Worm (Caenorhabditis elegans) whole organism, L2 larva: ENCODE results near the gene C25E10.5.

ENCODE experiments used
- C34F6.9 ChIP-seq: fragments of 150-350 bp; optimal IDR thresholded peaks from 2 replicates; lab custom pipeline; 2014; ENCODE audit warnings: missing biosample characterization, missing genetic modification characterization
- F13H6.1 ChIP-seq: sonication (generic microtip); optimal IDR thresholded peaks from 2 replicates; lab custom pipeline; 2016; ENCODE audit warnings: missing genetic modification characterization, missing compliant biosample characterization
- R02D3.7 ChIP-seq: fragments of 150-350 bp; optimal IDR thresholded peaks from 2 replicates; lab custom pipeline; 2014; ENCODE audit warnings: missing biosample characterization, missing genetic modification characterization
- Y55F3AM.14 ChIP-seq: fragments of 200-800 bp; sonication (Bioruptor generic); optimal IDR thresholded peaks from 2 replicates; lab custom pipeline; 2018; ENCODE audit warnings: mild to moderate bottlenecking, missing genetic modification characterization, missing compliant biosample characterization
- ZK546.5 ChIP-seq: sonication (generic microtip); optimal IDR thresholded peaks from 2 replicates; lab custom pipeline; 2017; ENCODE audit warnings: missing biosample characterization, missing genetic modification characterization
- aly-2 ChIP-seq: fragments of 150-350 bp; optimal IDR thresholded peaks from 2 replicates; lab custom pipeline; 2014; ENCODE audit warnings: missing biosample characterization, missing genetic modification characterization
- ama-1 ChIP-seq: fragments of 150-350 bp; optimal IDR thresholded peaks from 2 replicates; lab custom pipeline; 2018; ENCODE audit warnings: inconsistent platforms
- blmp-1 ChIP-seq: sonication (generic microtip); optimal IDR thresholded peaks from 2 replicates; lab custom pipeline; 2017; ENCODE audit warnings: missing genetic modification characterization, mild to moderate bottlenecking, missing compliant biosample characterization, antibody characterized with exemption, moderate library complexity; ENCODE audit not compliant: insufficient read depth
- ceh-16 ChIP-seq: fragments of 150-350 bp; optimal IDR thresholded peaks from 2 replicates; lab custom pipeline; 2014; ENCODE audit warnings: missing biosample characterization, missing genetic modification characterization
- crh-2 ChIP-seq: sonication (generic microtip); optimal IDR thresholded peaks from 2 replicates; lab custom pipeline; 2017; ENCODE audit warnings: missing biosample characterization, missing genetic modification characterization
- dmd-4 ChIP-seq: sonication (generic microtip); optimal IDR thresholded peaks from 2 replicates; lab custom pipeline; 2017; ENCODE audit warnings: missing biosample characterization, missing genetic modification characterization
- egl-27 ChIP-seq: sonication (generic microtip); optimal IDR thresholded peaks from 3 replicates; lab custom pipeline; 2017; ENCODE audit warnings: missing biosample characterization, missing genetic modification reagents, missing genetic modification characterization
- elt-1 ChIP-seq: fragments of 150-350 bp; optimal IDR thresholded peaks from 2 replicates; lab custom pipeline; 2014; ENCODE audit warnings: missing biosample characterization, missing genetic modification characterization
- elt-3 ChIP-seq: sonication (generic microtip); optimal IDR thresholded peaks from 2 replicates; lab custom pipeline; 2017; ENCODE audit warnings: missing biosample characterization, missing genetic modification characterization
- fos-1 ChIP-seq: fragments of 150-350 bp; optimal IDR thresholded peaks from 2 replicates; lab custom pipeline; 2014; ENCODE audit warnings: missing biosample characterization, missing genetic modification characterization
- gmeb-1 ChIP-seq: fragments of 150-350 bp; optimal IDR thresholded peaks from 2 replicates; lab custom pipeline; 2014; ENCODE audit warnings: missing biosample characterization, missing genetic modification characterization
- lin-11 ChIP-seq: fragments of 150-350 bp; sonication (generic microtip); optimal IDR thresholded peaks from 2 replicates; lab custom pipeline; 2014; ENCODE audit warnings: missing biosample characterization, missing genetic modification characterization, inconsistent platforms, mixed read lengths
- lin-13 ChIP-seq: fragments of 150-350 bp; optimal IDR thresholded peaks from 2 replicates; lab custom pipeline; 2014; ENCODE audit warnings: missing biosample characterization, missing genetic modification reagents, missing genetic modification characterization
- lin-39 ChIP-seq: fragments of 150-350 bp; optimal IDR thresholded peaks from 2 replicates; lab custom pipeline; 2014; ENCODE audit warnings: missing biosample characterization, missing genetic modification reagents, missing genetic modification characterization
- lsy-2 ChIP-seq, 2 experiments: fragments of 150-350 bp in 1 of 2; sonication (generic microtip) in 1 of 2; optimal IDR thresholded peaks; 2 replicates each; lab custom pipeline; 2014 to 2017; ENCODE audit warnings: missing biosample characterization in 2 of 2, missing genetic modification characterization in 2 of 2
- mab-5 ChIP-seq: fragments of 150-350 bp; optimal IDR thresholded peaks from 2 replicates; lab custom pipeline; 2014; ENCODE audit warnings: missing biosample characterization, missing genetic modification characterization
- mbf-1 ChIP-seq: sonication (generic microtip); optimal IDR thresholded peaks from 2 replicates; lab custom pipeline; 2017; ENCODE audit warnings: missing biosample characterization, missing genetic modification characterization
- mdl-1 ChIP-seq, 2 experiments: fragments of 150-350 bp in 1 of 2; sonication (generic microtip) in 1 of 2; optimal IDR thresholded peaks; 2 replicates each; lab custom pipeline; 2017; ENCODE audit warnings: missing biosample characterization in 2 of 2, missing genetic modification characterization in 2 of 2
- nhr-10 ChIP-seq: sonication (generic microtip); optimal IDR thresholded peaks from 2 replicates; lab custom pipeline; 2017; ENCODE audit warnings: missing biosample characterization, missing genetic modification characterization
- nhr-11 ChIP-seq: fragments of 150-350 bp; optimal IDR thresholded peaks from 2 replicates; lab custom pipeline; 2014; ENCODE audit warnings: missing biosample characterization, missing genetic modification characterization
- nhr-12 ChIP-seq: fragments of 150-350 bp; optimal IDR thresholded peaks from 2 replicates; lab custom pipeline; 2014; ENCODE audit warnings: missing biosample characterization, missing genetic modification characterization
- nhr-129 ChIP-seq: fragments of 150-350 bp; optimal IDR thresholded peaks from 2 replicates; lab custom pipeline; 2014; ENCODE audit warnings: missing biosample characterization, missing genetic modification characterization
- nhr-21 ChIP-seq: fragments of 150-350 bp; optimal IDR thresholded peaks from 2 replicates; lab custom pipeline; 2014; ENCODE audit warnings: missing biosample characterization, missing genetic modification characterization
- nhr-23 ChIP-seq: fragments of 150-350 bp; optimal IDR thresholded peaks from 2 replicates; lab custom pipeline; 2014; ENCODE audit warnings: missing biosample characterization, missing genetic modification reagents, missing genetic modification characterization
- nhr-237 ChIP-seq: fragments of 150-350 bp; optimal IDR thresholded peaks from 2 replicates; lab custom pipeline; 2014; ENCODE audit warnings: missing biosample characterization, missing genetic modification characterization
- nhr-25 ChIP-seq: fragments of 150-350 bp; sonication (generic microtip); optimal IDR thresholded peaks from 3 replicates; lab custom pipeline; 2014; ENCODE audit warnings: missing biosample characterization, missing genetic modification characterization
- nhr-6 ChIP-seq: fragments of 150-350 bp; optimal IDR thresholded peaks from 2 replicates; lab custom pipeline; 2014; ENCODE audit warnings: missing biosample characterization, missing genetic modification characterization
- peb-1 ChIP-seq: fragments of 150-350 bp; optimal IDR thresholded peaks from 2 replicates; lab custom pipeline; 2014; ENCODE audit warnings: missing biosample characterization, missing genetic modification characterization
- skn-1 ChIP-seq: sonication (generic microtip); optimal IDR thresholded peaks from 2 replicates; lab custom pipeline; 2017; ENCODE audit warnings: missing biosample characterization, missing genetic modification characterization
- sma-9 ChIP-seq, 2 experiments: fragments of 150-350 bp in 1 of 2; sonication (generic microtip) in 1 of 2; optimal IDR thresholded peaks; 2 replicates each; lab custom pipeline; 2014 to 2016; ENCODE audit warnings: missing genetic modification characterization in 2 of 2, mild to moderate bottlenecking in 1 of 2, missing biosample characterization in 1 of 2, missing compliant biosample characterization in 1 of 2, missing genetic modification reagents in 1 of 2, moderate library complexity in 1 of 2
- snpc-4 ChIP-seq: fragments of 150-350 bp; optimal IDR thresholded peaks from 2 replicates; lab custom pipeline; 2014; ENCODE audit warnings: missing biosample characterization, missing genetic modification characterization
- unc-39 ChIP-seq: fragments of 150-350 bp; optimal IDR thresholded peaks from 2 replicates; lab custom pipeline; 2014; ENCODE audit warnings: missing biosample characterization, missing genetic modification characterization
- unc-55 ChIP-seq: fragments of 150-350 bp; sonication (generic microtip); optimal IDR thresholded peaks from 3 replicates; lab custom pipeline; 2014; ENCODE audit warnings: missing biosample characterization, missing genetic modification reagents, missing genetic modification characterization
- zag-1 ChIP-seq: fragments of 150-350 bp; optimal IDR thresholded peaks from 2 replicates; lab custom pipeline; 2014; ENCODE audit warnings: missing biosample characterization, missing genetic modification characterization
- ztf-1 ChIP-seq: fragments of 200-800 bp; sonication (Bioruptor generic); conservative IDR thresholded peaks from 2 replicates; pipeline ENCODE4 v1.3.6; 2022; ENCODE audit warnings: missing genetic modification characterization, missing compliant biosample characterization
- ztf-11 ChIP-seq: sonication (generic microtip); optimal IDR thresholded peaks from 2 replicates; lab custom pipeline; 2017; ENCODE audit warnings: missing biosample characterization, missing genetic modification characterization
- ztf-4 ChIP-seq: fragments of 150-350 bp; optimal IDR thresholded peaks from 2 replicates; lab custom pipeline; 2014; ENCODE audit warnings: missing biosample characterization, missing genetic modification characterization

The C25E10.5 gene

DNA sequence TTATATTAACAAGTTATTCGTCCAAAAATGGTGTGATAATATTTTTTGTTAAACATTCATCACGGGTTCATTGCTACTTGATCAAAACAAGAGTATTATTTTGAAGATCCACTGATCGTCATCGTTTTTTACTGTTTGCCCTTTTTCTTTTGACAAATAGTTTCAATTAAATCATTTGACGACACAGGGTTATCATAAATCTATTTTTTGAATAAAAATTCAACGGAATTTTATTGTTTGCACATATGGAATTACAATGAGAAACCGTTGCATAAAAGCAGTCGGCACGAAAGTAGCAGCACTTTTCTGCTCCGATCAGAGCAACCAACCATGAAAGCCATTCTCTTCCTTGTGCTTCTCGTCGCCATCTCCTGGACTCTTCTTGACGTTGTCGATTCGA, 37.3 kb downstream of the C25E10.5 start, which contains the start of gene fip-2:
TSS of gene fip-2 (plus strand) at position 301 of the 400 bp plus-strand sequence.
- no peak for TF ChIP-seq sma-9 (GFP tag; optimal IDR thresholded peaks at IDR 0.05; lab: Kevin White, UChicago)
- TF ChIP-seq sma-9 (tag; optimal IDR thresholded peaks at IDR 0.05; lab: Kevin White, UChicago): no peak
- TF ChIP-seq peb-1: no peak
- no peak for TF ChIP-seq ztf-4
- TF ChIP-seq, all 48 proteins: peak for 0

ce11 chrV:9069680-9070079, 39.3 kb downstream of the C25E10.5 start, which contains the start of gene T27E4.5:
Gene T27E4.5, minus strand, starts transcription at chrV:9069780.
- no peak for TF ChIP-seq fos-1
- TF ChIP-seq nhr-25 (tag; lab: Kevin White, UChicago): no peak
- TF ChIP-seq mbf-1 (tag; lab: Kevin White, UChicago): no peak
- TF ChIP-seq aly-2 (tag; lab: Kevin White, UChicago): no peak
- TF ChIP-seq, all 48 proteins: peak for 0

- TF ChIP-seq F13H6.1 (peak; percentile 27), fos-1 (no peak), sma-9 (GFP tag; optimal IDR thresholded peaks at IDR 0.05; lab: Kevin White, UChicago) (peak; percentile 2), sma-9 (tag; optimal IDR thresholded peaks at IDR 0.05; lab: Kevin White, UChicago) (no peak), lin-11 (tag; lab: Kevin White, UChicago) (no peak), gmeb-1 (tag; lab: Kevin White, UChicago) (no peak), mab-5 (tag; lab: Kevin White, UChicago) (no peak), blmp-1 (tag; lab: Kevin White, UChicago) (no peak), nhr-21 (tag; lab: Kevin White, UChicago) (no peak), nhr-12 (tag; lab: Kevin White, UChicago) (no peak), R02D3.7 (no peak), mbf-1 (tag; lab: Kevin White, UChicago) (no peak), skn-1 (tag; lab: Kevin White, UChicago) (no peak), lin-39 (no peak), dmd-4 (no peak)
Observed at ce11 chrV:9073322-9074038, 43.1 kb downstream of the C25E10.5 start, which contains the start of gene oac-50. Gene oac-50, minus strand, starts transcription at chrV:9073540.

DNA sequence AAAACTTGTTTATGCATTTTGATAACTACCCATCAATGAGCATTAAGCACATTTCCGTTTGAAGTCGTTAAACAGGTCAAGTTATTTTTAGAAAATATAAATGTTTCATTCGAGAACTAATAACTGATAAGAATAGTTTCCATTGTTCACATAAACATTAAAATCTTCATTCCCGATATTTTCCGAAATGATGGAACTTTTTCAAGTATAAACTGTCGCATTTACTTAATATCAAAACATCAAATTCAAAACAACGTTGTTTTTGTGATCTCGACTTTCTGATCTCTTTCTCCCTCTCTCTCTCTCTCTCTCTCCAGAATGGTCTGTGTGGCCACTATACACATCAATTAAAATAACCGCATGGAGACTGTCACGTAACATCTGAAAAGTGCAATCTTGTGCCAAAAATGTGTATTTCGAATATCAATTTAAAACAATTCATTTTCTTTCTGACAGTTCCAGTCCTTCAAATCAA, 44.0 kb downstream of the C25E10.5 start:
- TF ChIP-seq C34F6.9 (tag; lab: Kevin White, UChicago) (no peak), mbf-1 (tag; lab: Kevin White, UChicago) (no peak), blmp-1 (tag; lab: Kevin White, UChicago) (peak; percentile 7), unc-39 (tag; lab: Kevin White, UChicago) (no peak), lin-11 (tag; lab: Kevin White, UChicago) (no peak), fos-1 (no peak), ceh-16 (tag; lab: Kevin White, UChicago) (no peak), gmeb-1 (tag; lab: Kevin White, UChicago) (no peak), ZK546.5 (tag; lab: Kevin White, UChicago) (no peak), ama-1 (lab: Kevin White, UChicago) (peak; percentile 73), peb-1 (no peak), nhr-25 (tag; lab: Kevin White, UChicago) (peak; percentile 0), nhr-12 (tag; lab: Kevin White, UChicago) (no peak), ztf-4 (peak; percentile 19), nhr-11 (tag; lab: Kevin White, UChicago) (no peak), sma-9 (GFP tag; optimal IDR thresholded peaks at IDR 0.05; lab: Kevin White, UChicago) (peak; percentile 35), sma-9 (tag; optimal IDR thresholded peaks at IDR 0.05; lab: Kevin White, UChicago) (no peak), nhr-6 (tag; lab: Kevin White, UChicago) (peak; percentile 36), nhr-10 (no peak), snpc-4 (tag; lab: Kevin White, UChicago) (no peak), dmd-4 (no peak), elt-1 (tag; lab: Kevin White, UChicago) (no peak), elt-3 (tag; lab: Kevin White, UChicago) (no peak), lsy-2 (tag; optimal IDR thresholded peaks at IDR 0.05; lab: Kevin White, UChicago) (peak in 1 of 2 experiments; percentile 37), skn-1 (tag; lab: Kevin White, UChicago) (no peak), mab-5 (tag; lab: Kevin White, UChicago) (no peak), aly-2 (tag; lab: Kevin White, UChicago) (no peak), lin-13 (GFP tag; lab: Kevin White, UChicago) (no peak), R02D3.7 (no peak), egl-27 (tag; lab: Kevin White, UChicago) (no peak), nhr-23 (tag; lab: Kevin White, UChicago) (no peak), nhr-237 (tag; lab: Kevin White, UChicago) (no peak), nhr-21 (tag; lab: Kevin White, UChicago) (peak; percentile 13), ztf-1 (GFP tag; lab: Robert Waterston, UW) (no peak), mdl-1 (tag; optimal IDR thresholded peaks at IDR 0.05; lab: Kevin White, UChicago) (peak in 1 of 2 experiments; percentile 6), unc-55 (GFP tag; lab: Kevin White, UChicago) (no peak), ztf-11 (tag; lab: Kevin White, UChicago) (no peak), zag-1 (tag; lab: Kevin White, UChicago) (no peak), lin-39 (no peak), Y55F3AM.14 (GFP tag; lab: Kevin White, UChicago) (no peak), nhr-129 (peak; percentile 11), crh-2 (tag; lab: Kevin White, UChicago) (peak; percentile 38)
